Fruit fly (Drosophila melanogaster) whole organism, embryonic: Measurements from ENCODE around the gene Pgd.

Experiments used
- Abd-B ChIP-seq: fragments of 200-800 bp; sonication (Bioruptor generic); optimal IDR thresholded peaks from 2 replicates; lab custom pipeline; 2018; ENCODE audit warnings: missing biosample characterization, mild to moderate bottlenecking, missing genetic modification characterization, moderate library complexity
- Atf-2 ChIP-seq: fragments of 200-800 bp; sonication (Bioruptor generic); optimal IDR thresholded peaks from 2 replicates; lab custom pipeline; 2016; ENCODE audit warnings: missing biosample characterization, missing genetic modification characterization
- Atf3 ChIP-seq: fragments of 200-800 bp; sonication (Bioruptor generic); optimal IDR thresholded peaks from 3 replicates; lab custom pipeline; 2016; ENCODE audit warnings: missing biosample characterization, missing genetic modification characterization
- CG10321 ChIP-seq: fragments of 200-800 bp; sonication (Bioruptor generic); IDR thresholded peaks from 2 replicates; pipeline ENCODE4 v1.3.6; 2022; ENCODE audit warnings: missing biosample characterization, missing genetic modification characterization
- CG10366 ChIP-seq: fragments of 200-800 bp; sonication (Bioruptor generic); IDR thresholded peaks from 2 replicates; pipeline ENCODE4 v1.3.6; 2022; ENCODE audit warnings: missing biosample characterization, missing genetic modification characterization
- CG10543 ChIP-seq: fragments of 200-800 bp; sonication (Bioruptor generic); optimal IDR thresholded peaks from 3 replicates; lab custom pipeline; 2017; ENCODE audit warnings: missing biosample characterization, mild to moderate bottlenecking, missing genetic modification characterization, moderate library complexity
- CG11695 ChIP-seq: fragments of 200-800 bp; sonication (Bioruptor generic); IDR thresholded peaks from 3 replicates; pipeline ENCODE4 v1.3.6; 2022; ENCODE audit warnings: missing biosample characterization, missing genetic modification characterization
- CG14965 ChIP-seq: fragments of 200-800 bp; sonication (Bioruptor generic); optimal IDR thresholded peaks from 2 replicates; lab custom pipeline; 2016; ENCODE audit warnings: missing biosample characterization, missing genetic modification characterization, borderline replicate concordance
- CG16813 ChIP-seq: fragments of 200-800 bp; sonication (Bioruptor generic); IDR thresholded peaks from 3 replicates; pipeline ENCODE4 v1.3.6; 2022; ENCODE audit warnings: missing biosample characterization, missing genetic modification characterization; ENCODE audit not compliant: partially characterized antibody
- CG16815 ChIP-seq: fragments of 200-800 bp; sonication (Bioruptor generic); optimal IDR thresholded peaks from 3 replicates; lab custom pipeline; 2017; ENCODE audit warnings: missing biosample characterization, mild to moderate bottlenecking, missing genetic modification characterization
- CG17361 ChIP-seq: fragments of 200-800 bp; sonication (Bioruptor generic); IDR thresholded peaks from 3 replicates; pipeline ENCODE4 v1.3.6; 2022; ENCODE audit warnings: missing biosample characterization, missing genetic modification characterization
- CG17912 ChIP-seq: fragments of 200-800 bp; sonication (Bioruptor generic); optimal IDR thresholded peaks from 2 replicates; lab custom pipeline; 2018; ENCODE audit warnings: missing biosample characterization, mild to moderate bottlenecking, missing genetic modification characterization
- CG2120 ChIP-seq: fragments of 200-800 bp; sonication (Bioruptor generic); optimal IDR thresholded peaks from 3 replicates; lab custom pipeline; 2016; ENCODE audit warnings: missing biosample characterization, missing genetic modification characterization
- CG3065 ChIP-seq: fragments of 200-800 bp; sonication (Bioruptor generic); optimal IDR thresholded peaks from 2 replicates; lab custom pipeline; 2016; ENCODE audit warnings: missing biosample characterization, missing genetic modification characterization
- CG31441 ChIP-seq: fragments of 200-800 bp; sonication (Bioruptor generic); IDR thresholded peaks from 2 replicates; pipeline ENCODE4 v1.3.6; 2022; ENCODE audit warnings: missing biosample characterization, missing genetic modification characterization
- CG32772 ChIP-seq: fragments of 200-800 bp; sonication (Bioruptor generic); IDR thresholded peaks from 2 replicates; pipeline ENCODE4 v1.3.6; 2022; ENCODE audit warnings: missing biosample characterization, missing genetic modification characterization
- CG33557 ChIP-seq: fragments of 200-800 bp; sonication (Bioruptor generic); optimal IDR thresholded peaks from 2 replicates; lab custom pipeline; 2019; ENCODE audit warnings: missing biosample characterization, mild to moderate bottlenecking, missing genetic modification characterization, moderate library complexity
- CG34376 ChIP-seq: fragments of 200-800 bp; sonication (Bioruptor generic); optimal IDR thresholded peaks from 2 replicates; lab custom pipeline; 2018; ENCODE audit warnings: missing biosample characterization, mild to moderate bottlenecking, missing genetic modification characterization
- CG4617 ChIP-seq: fragments of 200-800 bp; sonication (Bioruptor generic); optimal IDR thresholded peaks from 3 replicates; lab custom pipeline; 2016; ENCODE audit warnings: missing biosample characterization, missing genetic modification characterization, borderline replicate concordance
- CG4707 ChIP-seq: fragments of 200-800 bp; sonication (Bioruptor generic); optimal IDR thresholded peaks from 2 replicates; lab custom pipeline; 2018; ENCODE audit warnings: missing biosample characterization, mild to moderate bottlenecking, missing genetic modification characterization, moderate library complexity
- CG6689 ChIP-seq: fragments of 200-800 bp; sonication (Bioruptor generic); IDR thresholded peaks from 2 replicates; pipeline ENCODE4 v1.3.6; 2022; ENCODE audit warnings: missing biosample characterization, missing genetic modification characterization
- CG7271 ChIP-seq: fragments of 200-800 bp; sonication (Bioruptor generic); optimal IDR thresholded peaks from 2 replicates; lab custom pipeline; 2018; ENCODE audit warnings: missing biosample characterization, mild to moderate bottlenecking, missing genetic modification characterization, moderate library complexity
- CG7745 ChIP-seq: fragments of 200-800 bp; sonication (Bioruptor generic); optimal IDR thresholded peaks from 2 replicates; lab custom pipeline; 2018; ENCODE audit warnings: missing biosample characterization, mild to moderate bottlenecking, missing genetic modification characterization, moderate library complexity
- CG8924 ChIP-seq: fragments of 200-800 bp; optimal IDR thresholded peaks from 3 replicates; lab custom pipeline; 2019; ENCODE audit warnings: missing biosample characterization, mild to moderate bottlenecking, missing genetic modification characterization, moderate library complexity
- CG9727 ChIP-seq: fragments of 200-800 bp; sonication (Bioruptor generic); optimal IDR thresholded peaks from 3 replicates; lab custom pipeline; 2017; ENCODE audit warnings: missing biosample characterization, mild to moderate bottlenecking, missing genetic modification characterization
- CG9797 ChIP-seq: fragments of 200-800 bp; sonication (Bioruptor generic); optimal IDR thresholded peaks from 3 replicates; lab custom pipeline; 2018; ENCODE audit warnings: missing biosample characterization, mild to moderate bottlenecking, missing genetic modification characterization
- CoRest ChIP-seq: fragments of 200-800 bp; sonication (Bioruptor generic); optimal IDR thresholded peaks from 3 replicates; lab custom pipeline; 2018; ENCODE audit warnings: missing biosample characterization, mild to moderate bottlenecking, missing genetic modification characterization, moderate library complexity
- Doc2 ChIP-seq: fragments of 200-800 bp; sonication (Bioruptor generic); IDR thresholded peaks from 2 replicates; pipeline ENCODE4 v1.3.6; 2022; ENCODE audit warnings: missing biosample characterization, missing genetic modification characterization
- Hmx ChIP-seq: fragments of 200-800 bp; sonication (Bioruptor generic); optimal IDR thresholded peaks from 2 replicates; lab custom pipeline; 2016; ENCODE audit warnings: missing biosample characterization, missing genetic modification characterization
- Hr3 ChIP-seq: fragments of 200-800 bp; sonication (Bioruptor generic); optimal IDR thresholded peaks from 3 replicates; lab custom pipeline; 2016; ENCODE audit warnings: missing biosample characterization, missing genetic modification characterization
- Lhr ChIP-seq: fragments of 200-800 bp; sonication (Bioruptor generic); optimal IDR thresholded peaks from 3 replicates; lab custom pipeline; 2017; ENCODE audit warnings: mild to moderate bottlenecking, missing biosample characterization, missing genetic modification reagents, missing genetic modification characterization
- MESR4 ChIP-seq: fragments of 200-800 bp; sonication (Bioruptor generic); optimal IDR thresholded peaks from 2 replicates; lab custom pipeline; 2018; ENCODE audit warnings: missing biosample characterization, mild to moderate bottlenecking, missing genetic modification characterization, moderate library complexity
- Mes4 ChIP-seq: fragments of 200-800 bp; sonication (Bioruptor generic); optimal IDR thresholded peaks from 2 replicates; lab custom pipeline; 2016; ENCODE audit warnings: missing biosample characterization, missing genetic modification characterization
- Myb ChIP-seq: fragments of 200-800 bp; sonication (Bioruptor generic); optimal IDR thresholded peaks from 2 replicates; lab custom pipeline; 2016; ENCODE audit warnings: missing biosample characterization, missing genetic modification characterization
- Ptx1 ChIP-seq: fragments of 200-800 bp; sonication (Bioruptor generic); IDR thresholded peaks from 2 replicates; pipeline ENCODE4 v1.3.6; 2022; ENCODE audit warnings: missing biosample characterization, missing genetic modification characterization
- Spps ChIP-seq: fragments of 200-800 bp; sonication (Bioruptor generic); optimal IDR thresholded peaks from 2 replicates; lab custom pipeline; 2018; ENCODE audit warnings: missing biosample characterization, mild to moderate bottlenecking, missing genetic modification characterization
- ab ChIP-seq: fragments of 200-800 bp; sonication (Bioruptor generic); optimal IDR thresholded peaks from 2 replicates; lab custom pipeline; 2016; ENCODE audit warnings: missing biosample characterization, missing genetic modification characterization
- az2 ChIP-seq: fragments of 200-800 bp; sonication (Bioruptor generic); optimal IDR thresholded peaks from 3 replicates; lab custom pipeline; 2016; ENCODE audit warnings: missing biosample characterization, missing genetic modification characterization
- fd102C ChIP-seq: fragments of 200-800 bp; sonication (Bioruptor generic); optimal IDR thresholded peaks from 2 replicates; lab custom pipeline; 2018; ENCODE audit warnings: missing biosample characterization, mild to moderate bottlenecking, missing genetic modification characterization, moderate library complexity
- gfzf ChIP-seq: fragments of 200-800 bp; sonication (Bioruptor generic); optimal IDR thresholded peaks from 2 replicates; lab custom pipeline; 2016; ENCODE audit warnings: missing biosample characterization, mild to moderate bottlenecking, missing genetic modification characterization, moderate library complexity
- gt ChIP-seq: fragments of 200-800 bp; sonication (Bioruptor generic); IDR thresholded peaks from 2 replicates; pipeline ENCODE4 v1.3.6; 2022; ENCODE audit warnings: missing biosample characterization, missing genetic modification characterization
- hkb ChIP-seq, 2 experiments: fragments of 200-800 bp in 1 of 2; fragments of >200 bp in 1 of 2; sonication (Bioruptor generic) in 1 of 2; IDR thresholded peaks in 1 of 2; optimal IDR thresholded peaks in 1 of 2; 2 replicates each; pipeline versions ENCODE4 v1.3.6 to Lab custom; 2017 to 2022; ENCODE audit warnings: missing biosample characterization in 1 of 2, missing genetic modification characterization in 1 of 2
- luna ChIP-seq: fragments of 200-800 bp; sonication (Bioruptor generic); optimal IDR thresholded peaks from 2 replicates; lab custom pipeline; 2016; ENCODE audit warnings: missing biosample characterization, missing genetic modification characterization
- p53 ChIP-seq: fragments of 200-800 bp; sonication (Bioruptor generic); optimal IDR thresholded peaks from 2 replicates; lab custom pipeline; 2016; ENCODE audit warnings: missing biosample characterization, missing genetic modification characterization
- shn ChIP-seq: fragments of 200-800 bp; sonication (Bioruptor generic); optimal IDR thresholded peaks from 3 replicates; lab custom pipeline; 2016; ENCODE audit warnings: missing biosample characterization, missing genetic modification characterization
- stwl ChIP-seq: fragments of 200-800 bp; sonication (Bioruptor generic); optimal IDR thresholded peaks from 3 replicates; lab custom pipeline; 2018; ENCODE audit warnings: missing biosample characterization, mild to moderate bottlenecking, missing genetic modification characterization, moderate library complexity
- zen ChIP-seq: fragments of 200-800 bp; sonication (Bioruptor generic); optimal IDR thresholded peaks from 3 replicates; lab custom pipeline; 2018; ENCODE audit warnings: missing biosample characterization, mild to moderate bottlenecking, missing genetic modification characterization, moderate library complexity
- zfh1 ChIP-seq: fragments of 200-800 bp; sonication (Bioruptor generic); IDR thresholded peaks from 3 replicates; pipeline ENCODE4 v1.3.6; 2022; ENCODE audit warnings: missing biosample characterization, missing genetic modification characterization

The Pgd gene

DNA sequence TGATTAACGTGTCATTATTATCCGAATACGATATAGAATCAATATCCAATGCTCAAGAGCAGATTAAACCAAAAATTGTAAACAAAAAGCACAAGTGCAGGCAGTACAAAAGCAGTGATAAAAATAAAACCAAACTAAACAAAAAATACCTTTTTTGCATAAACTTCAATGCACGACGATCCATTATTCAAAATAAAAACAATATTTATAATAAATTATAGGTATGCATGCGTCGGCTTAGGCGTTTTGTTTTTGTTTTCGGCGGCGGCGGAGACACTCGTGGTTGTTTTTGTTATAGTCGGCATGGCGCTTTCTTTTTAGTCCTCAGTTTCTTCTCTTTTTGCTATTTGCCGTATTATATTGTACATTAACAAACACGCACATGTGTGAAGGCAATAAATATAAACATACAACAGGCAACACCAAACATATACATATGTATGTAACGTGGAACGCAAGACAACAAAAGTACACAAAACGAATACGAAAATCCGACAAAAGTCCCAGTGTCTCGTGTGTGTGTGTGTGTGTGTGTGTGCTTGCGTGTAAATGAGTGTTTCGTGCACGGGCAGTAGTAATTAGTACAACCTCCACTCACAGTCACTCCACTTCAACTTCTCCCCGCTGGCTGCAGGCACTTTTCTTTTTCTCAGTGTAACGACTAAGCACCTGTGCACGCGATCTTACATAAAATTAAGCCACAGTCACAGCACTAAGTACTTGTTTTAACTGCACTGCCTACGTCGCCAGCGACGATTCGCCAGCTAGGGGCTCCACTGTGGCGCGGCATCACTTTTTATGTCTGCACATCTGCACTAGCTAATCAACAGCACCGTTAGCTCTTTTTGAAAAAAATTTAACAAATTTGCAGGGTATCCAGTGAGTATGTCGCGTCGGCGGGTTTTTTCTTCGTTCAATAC, 8.8 kb upstream of the Pgd start:
- TF ChIP-seq p53 (GFP tag; lab: Kevin White, UChicago) (peak; percentile 38), zfh1 (GFP tag; lab: Robert Waterston, UW) (no peak; the same call in 2 of the 3 replicates), CG14965 (GFP tag; lab: Kevin White, UChicago) (no peak), hkb (optimal IDR thresholded peaks at IDR 0.05; lab: Kevin White, UChicago) (no peak), hkb (GFP tag; IDR thresholded peaks at IDR 0.05; lab: Robert Waterston, UW) (no peak; the same call in 1 of the 2 replicates), CG2120 (GFP tag; lab: Kevin White, UChicago) (peak; percentile 45), Spps (tag; lab: Kevin White, UChicago) (no peak), fd102C (GFP tag; lab: Kevin White, UChicago) (no peak), CG17912 (GFP tag; lab: Kevin White, UChicago) (no peak), CG10366 (GFP tag; lab: Robert Waterston, UW) (peak; percentile 39; the same call in 1 of the 2 replicates), CG3065 (GFP tag; lab: Kevin White, UChicago) (no peak), CG9797 (no peak), CG31441 (no peak), Atf-2 (GFP tag; lab: Kevin White, UChicago) (no peak), Abd-B (GFP tag; lab: Kevin White, UChicago) (peak; percentile 44), Mes4 (no peak), CG11695 (GFP tag; lab: Robert Waterston, UW) (peak; percentile 23; the same call in 1 of the 3 replicates), Ptx1 (peak; percentile 75), Hr3 (GFP tag; lab: Kevin White, UChicago) (no peak), luna (GFP tag; lab: Kevin White, UChicago) (no peak), CG10321 (GFP tag; lab: Robert Waterston, UW) (no peak), stwl (no peak), CG8924 (tag; lab: Kevin White, UChicago) (no peak), Lhr (no peak), CG16813 (GFP tag; lab: Robert Waterston, UW) (no peak), Hmx (GFP tag; lab: Kevin White, UChicago) (no peak), ab (GFP tag; lab: Kevin White, UChicago) (peak; percentile 33), CoRest (tag; lab: Kevin White, UChicago) (peak; percentile 25), Myb (GFP tag; lab: Kevin White, UChicago) (peak; percentile 37), Doc2 (no peak), CG6689 (GFP tag; lab: Robert Waterston, UW) (peak; percentile 37; the same call in 1 of the 2 replicates), CG7745 (tag; lab: Kevin White, UChicago) (no peak), CG7271 (peak; percentile 46), az2 (GFP tag; lab: Kevin White, UChicago) (no peak), gfzf (GFP tag; lab: Kevin White, UChicago) (no peak), CG33557 (no peak), CG4617 (GFP tag; lab: Kevin White, UChicago) (peak; percentile 1), zen (tag; lab: Kevin White, UChicago) (no peak), Atf3 (GFP tag; lab: Kevin White, UChicago) (no peak), CG9727 (GFP tag; lab: Kevin White, UChicago) (no peak), gt (GFP tag; lab: Robert Waterston, UW) (no peak), CG16815 (GFP tag; lab: Kevin White, UChicago) (peak; percentile 41), CG17361 (GFP tag; lab: Robert Waterston, UW) (peak; percentile 24; the same call in 1 of the 3 replicates), CG4707 (GFP tag; lab: Kevin White, UChicago) (no peak), CG32772 (GFP tag; lab: Robert Waterston, UW) (peak; percentile 42; the same call in 1 of the 2 replicates), CG34376 (GFP tag; lab: Kevin White, UChicago) (no peak), shn (GFP tag; lab: Kevin White, UChicago) (no peak), CG10543 (no peak), MESR4 (GFP tag; lab: Kevin White, UChicago) (no peak)
